Fruit fly (Drosophila melanogaster): ENCODE measurements around the gene CG31650.

dm6 chr2L:5037402-5037860, 7.1 kb downstream of the CG31650 start, which contains the start of the genes CG14042 and SP555:
- TF ChIP-seq CG8478 (optimal IDR thresholded peaks at IDR 0.05) (no peak), CTCF (optimal IDR thresholded peaks at IDR 0.05) (no peak)

Measured in S2 (cell line).